Fruit fly (Drosophila melanogaster): ENCODE data around the gene Rlb1.

DNA sequence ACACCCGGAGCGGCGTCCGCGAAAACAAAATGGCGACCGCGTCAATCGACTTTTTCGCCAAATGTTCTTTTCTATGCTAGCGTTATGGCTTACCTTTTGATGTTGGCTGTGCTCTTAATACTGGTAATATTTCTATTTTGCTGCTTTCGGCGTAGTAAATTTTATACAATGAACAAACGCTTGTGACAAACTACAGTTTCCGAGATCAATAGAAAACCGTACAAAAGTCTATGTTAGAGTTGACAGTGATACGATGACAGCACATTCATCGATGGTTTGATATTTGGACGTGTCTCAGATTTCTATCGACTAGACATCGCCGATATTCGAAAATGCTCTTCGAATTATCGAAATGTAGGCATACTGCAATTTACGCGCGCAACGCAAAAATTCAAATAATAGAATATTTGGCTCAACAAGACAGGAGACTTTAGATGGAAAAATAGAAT is 3.0 kb upstream of the Rlb1 start, which contains the start of gene rump:
- TF ChIP-seq GATAd (GFP tag; optimal IDR thresholded peaks at IDR 0.05) = no peak
- no peak for TF ChIP-seq OdsH (GFP tag; optimal IDR thresholded peaks at IDR 0.05)
- no peak for TF ChIP-seq Abd-B (GFP tag; optimal IDR thresholded peaks at IDR 0.05)
- no peak for TF ChIP-seq br (GFP tag; optimal IDR thresholded peaks at IDR 0.05)
- no peak for TF ChIP-seq CG32264 (GFP tag; optimal IDR thresholded peaks at IDR 0.05)
- peak; percentile 17 for TF ChIP-seq h (GFP tag; optimal IDR thresholded peaks at IDR 0.05)
- no peak for TF ChIP-seq CG9705 (GFP tag; optimal IDR thresholded peaks at IDR 0.05)
- peak; percentile 3 for TF ChIP-seq Sp1 (GFP tag; optimal IDR thresholded peaks at IDR 0.05)
- peak; percentile 79 for TF ChIP-seq Myc (optimal IDR thresholded peaks at IDR 0.05)
- TF ChIP-seq Dfd (GFP tag; optimal IDR thresholded peaks at IDR 0.05) = no peak

All from whole organism, wandering third instar larva.